Worm (Caenorhabditis elegans) whole organism, L2 larva: Measurements from ENCODE around the gene dnj-24.

Experiments used
- C34F6.9 ChIP-seq: fragments of 150-350 bp; optimal IDR thresholded peaks from 2 replicates; lab custom pipeline; 2014; ENCODE audit warnings: missing biosample characterization, missing genetic modification characterization
- F13H6.1 ChIP-seq: sonication (generic microtip); optimal IDR thresholded peaks from 2 replicates; lab custom pipeline; 2016; ENCODE audit warnings: missing genetic modification characterization, missing compliant biosample characterization
- R02D3.7 ChIP-seq: fragments of 150-350 bp; optimal IDR thresholded peaks from 2 replicates; lab custom pipeline; 2014; ENCODE audit warnings: missing biosample characterization, missing genetic modification characterization
- Y55F3AM.14 ChIP-seq: fragments of 200-800 bp; sonication (Bioruptor generic); optimal IDR thresholded peaks from 2 replicates; lab custom pipeline; 2018; ENCODE audit warnings: mild to moderate bottlenecking, missing genetic modification characterization, missing compliant biosample characterization
- ZK546.5 ChIP-seq: sonication (generic microtip); optimal IDR thresholded peaks from 2 replicates; lab custom pipeline; 2017; ENCODE audit warnings: missing biosample characterization, missing genetic modification characterization
- aly-2 ChIP-seq: fragments of 150-350 bp; optimal IDR thresholded peaks from 2 replicates; lab custom pipeline; 2014; ENCODE audit warnings: missing biosample characterization, missing genetic modification characterization
- blmp-1 ChIP-seq: sonication (generic microtip); optimal IDR thresholded peaks from 2 replicates; lab custom pipeline; 2017; ENCODE audit warnings: missing genetic modification characterization, mild to moderate bottlenecking, missing compliant biosample characterization, antibody characterized with exemption, moderate library complexity; ENCODE audit not compliant: insufficient read depth
- ceh-82 ChIP-seq: fragments of 150-350 bp; optimal IDR thresholded peaks from 2 replicates; lab custom pipeline; 2014; ENCODE audit warnings: missing biosample characterization, missing genetic modification characterization
- crh-2 ChIP-seq: sonication (generic microtip); optimal IDR thresholded peaks from 2 replicates; lab custom pipeline; 2017; ENCODE audit warnings: missing biosample characterization, missing genetic modification characterization
- dmd-4 ChIP-seq: sonication (generic microtip); optimal IDR thresholded peaks from 2 replicates; lab custom pipeline; 2017; ENCODE audit warnings: missing biosample characterization, missing genetic modification characterization
- egl-27 ChIP-seq: sonication (generic microtip); optimal IDR thresholded peaks from 3 replicates; lab custom pipeline; 2017; ENCODE audit warnings: missing biosample characterization, missing genetic modification reagents, missing genetic modification characterization
- elt-3 ChIP-seq: sonication (generic microtip); optimal IDR thresholded peaks from 2 replicates; lab custom pipeline; 2017; ENCODE audit warnings: missing biosample characterization, missing genetic modification characterization
- fos-1 ChIP-seq: fragments of 150-350 bp; optimal IDR thresholded peaks from 2 replicates; lab custom pipeline; 2014; ENCODE audit warnings: missing biosample characterization, missing genetic modification characterization
- gmeb-1 ChIP-seq: fragments of 150-350 bp; optimal IDR thresholded peaks from 2 replicates; lab custom pipeline; 2014; ENCODE audit warnings: missing biosample characterization, missing genetic modification characterization
- lin-11 ChIP-seq: fragments of 150-350 bp; sonication (generic microtip); optimal IDR thresholded peaks from 2 replicates; lab custom pipeline; 2014; ENCODE audit warnings: missing biosample characterization, missing genetic modification characterization, inconsistent platforms, mixed read lengths
- lin-13 ChIP-seq: fragments of 150-350 bp; optimal IDR thresholded peaks from 2 replicates; lab custom pipeline; 2014; ENCODE audit warnings: missing biosample characterization, missing genetic modification reagents, missing genetic modification characterization
- lsy-2 ChIP-seq, 2 experiments: fragments of 150-350 bp in 1 of 2; sonication (generic microtip) in 1 of 2; optimal IDR thresholded peaks; 2 replicates each; lab custom pipeline; 2014 to 2017; ENCODE audit warnings: missing biosample characterization in 2 of 2, missing genetic modification characterization in 2 of 2
- nhr-10 ChIP-seq: sonication (generic microtip); optimal IDR thresholded peaks from 2 replicates; lab custom pipeline; 2017; ENCODE audit warnings: missing biosample characterization, missing genetic modification characterization
- nhr-11 ChIP-seq: fragments of 150-350 bp; optimal IDR thresholded peaks from 2 replicates; lab custom pipeline; 2014; ENCODE audit warnings: missing biosample characterization, missing genetic modification characterization
- nhr-129 ChIP-seq: fragments of 150-350 bp; optimal IDR thresholded peaks from 2 replicates; lab custom pipeline; 2014; ENCODE audit warnings: missing biosample characterization, missing genetic modification characterization
- nhr-21 ChIP-seq: fragments of 150-350 bp; optimal IDR thresholded peaks from 2 replicates; lab custom pipeline; 2014; ENCODE audit warnings: missing biosample characterization, missing genetic modification characterization
- nhr-25 ChIP-seq: fragments of 150-350 bp; sonication (generic microtip); optimal IDR thresholded peaks from 3 replicates; lab custom pipeline; 2014; ENCODE audit warnings: missing biosample characterization, missing genetic modification characterization
- nhr-77 ChIP-seq: fragments of 150-350 bp; optimal IDR thresholded peaks from 2 replicates; lab custom pipeline; 2014; ENCODE audit warnings: missing biosample characterization, missing genetic modification characterization
- peb-1 ChIP-seq: fragments of 150-350 bp; optimal IDR thresholded peaks from 2 replicates; lab custom pipeline; 2014; ENCODE audit warnings: missing biosample characterization, missing genetic modification characterization
- sem-4 ChIP-seq: fragments of 150-350 bp; optimal IDR thresholded peaks from 2 replicates; lab custom pipeline; 2014; ENCODE audit warnings: missing biosample characterization, missing genetic modification reagents, missing genetic modification characterization
- skn-1 ChIP-seq: sonication (generic microtip); optimal IDR thresholded peaks from 2 replicates; lab custom pipeline; 2017; ENCODE audit warnings: missing biosample characterization, missing genetic modification characterization
- sma-9 ChIP-seq, 2 experiments: fragments of 150-350 bp in 1 of 2; sonication (generic microtip) in 1 of 2; optimal IDR thresholded peaks; 2 replicates each; lab custom pipeline; 2014 to 2016; ENCODE audit warnings: missing genetic modification characterization in 2 of 2, mild to moderate bottlenecking in 1 of 2, missing biosample characterization in 1 of 2, missing compliant biosample characterization in 1 of 2, missing genetic modification reagents in 1 of 2, moderate library complexity in 1 of 2
- unc-39 ChIP-seq: fragments of 150-350 bp; optimal IDR thresholded peaks from 2 replicates; lab custom pipeline; 2014; ENCODE audit warnings: missing biosample characterization, missing genetic modification characterization
- unc-55 ChIP-seq: fragments of 150-350 bp; sonication (generic microtip); optimal IDR thresholded peaks from 3 replicates; lab custom pipeline; 2014; ENCODE audit warnings: missing biosample characterization, missing genetic modification reagents, missing genetic modification characterization
- unc-62 ChIP-seq: fragments of 150-350 bp; optimal IDR thresholded peaks from 2 replicates; lab custom pipeline; 2014; ENCODE audit warnings: missing biosample characterization, missing genetic modification reagents, missing genetic modification characterization
- ztf-11 ChIP-seq: sonication (generic microtip); optimal IDR thresholded peaks from 2 replicates; lab custom pipeline; 2017; ENCODE audit warnings: missing biosample characterization, missing genetic modification characterization

Gene dnj-24

ce11 chrIII:5464077-5464476 is 40.2 kb upstream of the dnj-24 start, which contains the start of gene F48E8.2:
F48E8.2 (plus strand) TSS chrIII:5464377.
- no peak for TF ChIP-seq gmeb-1 (tag; lab: Kevin White, UChicago)
- no peak for TF ChIP-seq blmp-1 (tag; lab: Kevin White, UChicago)
- TF ChIP-seq sem-4 (tag; lab: Kevin White, UChicago), result no peak
- TF ChIP-seq nhr-77, result no peak
- no peak for TF ChIP-seq lin-13 (GFP tag; lab: Kevin White, UChicago)

DNA sequence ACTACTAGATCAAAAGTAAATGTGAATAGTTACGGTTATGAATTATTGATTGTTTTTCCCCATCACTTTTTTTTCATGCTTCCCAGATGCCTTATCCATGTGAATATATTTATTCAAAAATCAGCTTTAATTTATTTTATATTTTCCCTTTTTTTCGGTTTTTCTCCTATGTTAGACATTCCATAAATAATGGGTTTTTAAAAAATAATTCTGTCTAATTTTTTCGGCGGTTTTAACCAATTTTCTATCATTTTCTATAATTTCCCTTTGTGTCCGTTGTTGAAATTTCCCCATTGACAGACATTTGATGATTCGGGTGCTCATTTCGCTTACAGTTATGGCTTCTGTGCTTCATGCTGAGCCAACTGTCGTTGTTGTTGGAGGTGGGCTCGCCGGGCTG is 37.2 kb upstream of the dnj-24 start, which contains the start of gene F48E8.3:
TSS of gene F48E8.3 (plus strand) at position 301 of the 400 bp plus-strand sequence.
- TF ChIP-seq nhr-10 (tag; lab: Kevin White, UChicago) (no peak), sem-4 (tag; lab: Kevin White, UChicago) (no peak), F13H6.1 (no peak), elt-3 (tag; lab: Kevin White, UChicago) (no peak), R02D3.7 (tag; lab: Kevin White, UChicago) (no peak), nhr-11 (tag; lab: Kevin White, UChicago) (no peak), Y55F3AM.14 (GFP tag; lab: Kevin White, UChicago) (no peak), ZK546.5 (no peak), unc-55 (GFP tag; lab: Kevin White, UChicago) (no peak), peb-1 (no peak), ztf-11 (tag; lab: Kevin White, UChicago) (no peak)

DNA sequence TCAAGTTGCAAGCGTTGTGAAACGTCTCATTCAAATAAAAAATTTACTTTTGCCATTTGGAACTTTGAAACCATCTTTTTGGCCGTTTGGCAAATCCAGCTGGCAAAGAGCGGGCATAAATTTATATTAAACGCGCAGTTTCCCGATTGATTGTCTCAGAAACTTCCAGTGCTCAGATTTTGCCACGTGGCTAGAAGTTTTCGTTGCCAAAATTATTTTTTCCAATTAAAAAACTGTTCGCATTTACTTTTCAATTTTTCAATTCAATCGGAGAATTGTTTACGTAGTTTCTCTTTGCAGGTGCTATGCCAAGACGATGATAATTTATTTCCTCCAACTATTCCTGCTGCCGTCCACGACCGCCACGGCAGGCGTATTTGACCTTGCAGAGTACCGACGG is 29.4 kb upstream of the dnj-24 start, which contains the start of gene F48E8.4:
TSS of gene F48E8.4 (plus strand) at position 301 of the 400 bp plus-strand sequence.
- TF ChIP-seq dmd-4 (tag; lab: Kevin White, UChicago) (no peak), nhr-21 (no peak), nhr-25 (tag; lab: Kevin White, UChicago) (peak; percentile 54)

DNA sequence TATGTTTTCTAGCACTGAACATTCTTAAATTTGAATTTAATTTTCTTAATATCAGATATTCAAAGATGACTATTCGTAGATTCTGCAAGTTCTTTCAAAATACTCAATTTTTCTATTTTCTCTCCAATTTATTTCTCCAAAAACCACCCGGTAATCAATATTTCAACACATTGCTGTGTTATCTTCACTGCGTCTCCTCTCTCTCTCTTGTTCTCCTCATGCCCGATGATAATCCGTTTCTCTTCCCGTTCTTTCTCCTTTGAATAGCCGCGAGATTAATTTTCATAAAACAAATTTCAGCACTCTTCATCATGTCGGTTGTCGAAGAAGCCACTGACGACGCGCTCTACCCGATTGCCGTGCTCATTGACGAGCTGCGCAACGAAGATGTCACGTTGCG is 26.5 kb upstream of the dnj-24 start, which contains the start of gene paa-1:
TSS of gene paa-1 (plus strand) at position 301 of the 400 bp plus-strand sequence.
- no peak for TF ChIP-seq nhr-21
- TF ChIP-seq sem-4 (tag; lab: Kevin White, UChicago), result no peak

- TF ChIP-seq unc-55 (GFP tag; lab: Kevin White, UChicago), result peak; percentile 71
- TF ChIP-seq C34F6.9 (tag; lab: Kevin White, UChicago), result peak; percentile 59
- no peak for TF ChIP-seq skn-1 (tag; lab: Kevin White, UChicago)
- peak; percentile 79 for TF ChIP-seq F13H6.1
- TF ChIP-seq sma-9 (GFP tag; optimal IDR thresholded peaks at IDR 0.05; lab: Kevin White, UChicago), result peak; percentile 59
- TF ChIP-seq sma-9 (tag; optimal IDR thresholded peaks at IDR 0.05; lab: Kevin White, UChicago), result no peak
- peak; percentile 21 to 80 for TF ChIP-seq lsy-2 (tag; optimal IDR thresholded peaks at IDR 0.05; lab: Kevin White, UChicago)
- peak; percentile 11 for TF ChIP-seq gmeb-1 (tag; lab: Kevin White, UChicago)
- TF ChIP-seq blmp-1 (tag; lab: Kevin White, UChicago), result no peak
- peak; percentile 85 for TF ChIP-seq nhr-129
- peak; percentile 41 for TF ChIP-seq lin-11 (tag; lab: Kevin White, UChicago)
- no peak for TF ChIP-seq elt-3 (tag; lab: Kevin White, UChicago)
- TF ChIP-seq crh-2 (tag; lab: Kevin White, UChicago), result peak; percentile 61
- TF ChIP-seq lin-13 (GFP tag; lab: Kevin White, UChicago), result peak; percentile 18
- no peak for TF ChIP-seq ztf-11 (tag; lab: Kevin White, UChicago)
- TF ChIP-seq egl-27 (tag; lab: Kevin White, UChicago), result no peak
- peak; percentile 15 for TF ChIP-seq fos-1 (tag; lab: Kevin White, UChicago)
- TF ChIP-seq sem-4 (tag; lab: Kevin White, UChicago), result peak; percentile 13
- TF ChIP-seq unc-39 (tag; lab: Kevin White, UChicago), result no peak
- TF ChIP-seq unc-62 (GFP tag; lab: Kevin White, UChicago), result no peak
- TF ChIP-seq aly-2 (tag; lab: Kevin White, UChicago), result no peak
Measured at ce11 chrIII:5449762-5450308, 26.0 kb upstream of the dnj-24 start, which contains the start of gene F48E8.8. F48E8.8 (minus strand) TSS chrIII:5449812.

ce11 chrIII:5448177-5448576 is 24.3 kb upstream of the dnj-24 start, which contains the start of gene skpt-1:
skpt-1 (minus strand) TSS chrIII:5448395.
- TF ChIP-seq fos-1 (tag; lab: Kevin White, UChicago) (peak; percentile 9), gmeb-1 (tag; lab: Kevin White, UChicago) (peak; percentile 82), lsy-2 (tag; optimal IDR thresholded peaks at IDR 0.05; lab: Kevin White, UChicago) (peak in 1 of 2 experiments; percentile 76), blmp-1 (tag; lab: Kevin White, UChicago) (no peak), C34F6.9 (tag; lab: Kevin White, UChicago) (peak; percentile 51), ceh-82 (tag; lab: Kevin White, UChicago) (no peak), egl-27 (tag; lab: Kevin White, UChicago) (no peak), unc-55 (GFP tag; lab: Kevin White, UChicago) (peak; percentile 65), nhr-129 (peak; percentile 7)
